Worm (Caenorhabditis elegans): ENCODE measurements around the gene T13C2.2.

ce11 chrII:6745783-6746182 lies 46.2 kb upstream of the T13C2.2 start, which contains the start of gene ins-14:
- TF ChIP-seq ztf-11 (tag; optimal IDR thresholded peaks at IDR 0.05) (no peak), unc-39 (tag; optimal IDR thresholded peaks at IDR 0.05) (no peak), ceh-28 (tag; optimal IDR thresholded peaks at IDR 0.05) (no peak), nhr-11 (tag; optimal IDR thresholded peaks at IDR 0.05) (no peak), mdl-1 (tag; optimal IDR thresholded peaks at IDR 0.05) (no peak), mes-2 (tag; optimal IDR thresholded peaks at IDR 0.05; ENCODE audit: poor library complexity, severe bottlenecking) (no peak), dmd-9 (GFP tag; IDR thresholded peaks at IDR 0.05) (no peak), zip-2 (tag; optimal IDR thresholded peaks at IDR 0.05) (no peak), skn-1 (tag; optimal IDR thresholded peaks at IDR 0.05) (no peak), pha-4 (GFP tag; IDR thresholded peaks at IDR 0.05) (no peak), pha-4 (tag; optimal IDR thresholded peaks at IDR 0.05) (no peak), nhr-48 (tag; optimal IDR thresholded peaks at IDR 0.05) (no peak), lim-7 (GFP tag; IDR thresholded peaks at IDR 0.05) (no peak), nhr-77 (tag; optimal IDR thresholded peaks at IDR 0.05) (no peak), fos-1 (tag; optimal IDR thresholded peaks at IDR 0.05) (no peak)
